Worm (Caenorhabditis elegans): ENCODE results near the gene F29B9.1.

Gene F29B9.1

ce11 chrIV:4665079-4665478 is at the start of gene F29B9.1:
F29B9.1 (plus strand) TSS chrIV:4665379.
- TF ChIP-seq flt-1 (GFP tag; IDR thresholded peaks at IDR 0.05) (no peak), tra-4 (tag; optimal IDR thresholded peaks at IDR 0.05) (no peak), scrt-1 (GFP tag; IDR thresholded peaks at IDR 0.05) (no peak), sea-1 (GFP tag; conservative IDR thresholded peaks at IDR 0.05) (no peak), tbx-37 (GFP tag; conservative IDR thresholded peaks at IDR 0.05) (no peak), hnd-1 (tag; optimal IDR thresholded peaks at IDR 0.05) (no peak), F13C5.2 (tag; optimal IDR thresholded peaks at IDR 0.05) (no peak), ets-7 (tag; optimal IDR thresholded peaks at IDR 0.05) (no peak), hmbx-1 (tag; optimal IDR thresholded peaks at IDR 0.05) (no peak), aly-1 (tag; optimal IDR thresholded peaks at IDR 0.05) (no peak), ceh-36 (tag; optimal IDR thresholded peaks at IDR 0.05) (no peak), B0310.2 (tag; optimal IDR thresholded peaks at IDR 0.05) (no peak), pes-1 (GFP tag; IDR thresholded peaks at IDR 0.05) (no peak), ama-1 (optimal IDR thresholded peaks at IDR 0.05) (no peak), ceh-13 (GFP tag; optimal IDR thresholded peaks at IDR 0.05) (no peak), tbx-11 (GFP tag; IDR thresholded peaks at IDR 0.05) (no peak), hmg-4 (GFP tag; optimal IDR thresholded peaks at IDR 0.05) (no peak)

ce11 chrIV:4623852-4624251 is 41.3 kb upstream of the F29B9.1 start:
- TF ChIP-seq aly-1 (tag; optimal IDR thresholded peaks at IDR 0.05) (no peak), pes-1 (GFP tag; IDR thresholded peaks at IDR 0.05) (no peak), hmbx-1 (tag; optimal IDR thresholded peaks at IDR 0.05) (no peak), ama-1 (optimal IDR thresholded peaks at IDR 0.05) (no peak), flt-1 (GFP tag; IDR thresholded peaks at IDR 0.05) (no peak), ceh-36 (tag; optimal IDR thresholded peaks at IDR 0.05) (no peak), tbx-37 (GFP tag; conservative IDR thresholded peaks at IDR 0.05) (no peak), F13C5.2 (tag; optimal IDR thresholded peaks at IDR 0.05) (no peak), B0310.2 (tag; optimal IDR thresholded peaks at IDR 0.05) (no peak), hnd-1 (tag; optimal IDR thresholded peaks at IDR 0.05) (no peak)

- TF ChIP-seq scrt-1 (GFP tag; IDR thresholded peaks at IDR 0.05) (no peak), ceh-13 (GFP tag; optimal IDR thresholded peaks at IDR 0.05) (no peak), pes-1 (GFP tag; IDR thresholded peaks at IDR 0.05) (no peak), tbx-37 (GFP tag; conservative IDR thresholded peaks at IDR 0.05) (no peak), tra-4 (tag; optimal IDR thresholded peaks at IDR 0.05) (no peak), F13C5.2 (tag; optimal IDR thresholded peaks at IDR 0.05) (no peak), ceh-36 (tag; optimal IDR thresholded peaks at IDR 0.05) (no peak), ama-1 (optimal IDR thresholded peaks at IDR 0.05) (no peak), B0310.2 (tag; optimal IDR thresholded peaks at IDR 0.05) (no peak), aly-1 (tag; optimal IDR thresholded peaks at IDR 0.05) (no peak), hmg-4 (GFP tag; optimal IDR thresholded peaks at IDR 0.05) (no peak)
Observed at ce11 chrIV:4633393-4633792, 31.8 kb upstream of the F29B9.1 start, which contains the start of gene R105.1. R105.1 (plus strand) TSS chrIV:4633693.

- no peak for TF ChIP-seq ceh-13 (GFP tag; optimal IDR thresholded peaks at IDR 0.05)
- TF ChIP-seq tra-4 (tag; optimal IDR thresholded peaks at IDR 0.05): no peak
- TF ChIP-seq ets-7 (tag; optimal IDR thresholded peaks at IDR 0.05): no peak
- no peak for TF ChIP-seq sea-1 (GFP tag; conservative IDR thresholded peaks at IDR 0.05)
- TF ChIP-seq hmbx-1 (tag; optimal IDR thresholded peaks at IDR 0.05): no peak
- no peak for TF ChIP-seq tbx-37 (GFP tag; conservative IDR thresholded peaks at IDR 0.05)
- no peak for TF ChIP-seq ama-1 (optimal IDR thresholded peaks at IDR 0.05)
- no peak for TF ChIP-seq hnd-1 (tag; optimal IDR thresholded peaks at IDR 0.05)
- no peak for TF ChIP-seq ceh-36 (tag; optimal IDR thresholded peaks at IDR 0.05)
Observed at ce11 chrIV:4636001-4636400, 29.2 kb upstream of the F29B9.1 start, which contains the start of gene R105.5. R105.5 (plus strand) TSS chrIV:4636301.

ce11 chrIV:4637840-4638239 is 27.3 kb upstream of the F29B9.1 start, which contains the start of gene F19C7.8:
F19C7.8 (minus strand) TSS chrIV:4638095.
- TF ChIP-seq hmbx-1 (tag; optimal IDR thresholded peaks at IDR 0.05) (no peak), ets-7 (tag; optimal IDR thresholded peaks at IDR 0.05) (no peak), pes-1 (GFP tag; IDR thresholded peaks at IDR 0.05) (no peak), scrt-1 (GFP tag; IDR thresholded peaks at IDR 0.05) (no peak), hmg-4 (GFP tag; optimal IDR thresholded peaks at IDR 0.05) (no peak), tbx-37 (GFP tag; conservative IDR thresholded peaks at IDR 0.05) (no peak), F13C5.2 (tag; optimal IDR thresholded peaks at IDR 0.05) (no peak), ceh-13 (GFP tag; optimal IDR thresholded peaks at IDR 0.05) (no peak)

ce11 chrIV:4639352-4639751 is 25.8 kb upstream of the F29B9.1 start:
- TF ChIP-seq tbx-37 (GFP tag; conservative IDR thresholded peaks at IDR 0.05) (no peak), scrt-1 (GFP tag; IDR thresholded peaks at IDR 0.05) (no peak), ama-1 (optimal IDR thresholded peaks at IDR 0.05) (no peak), tbx-11 (GFP tag; IDR thresholded peaks at IDR 0.05) (no peak), aly-1 (tag; optimal IDR thresholded peaks at IDR 0.05) (no peak), ceh-13 (GFP tag; optimal IDR thresholded peaks at IDR 0.05) (no peak), hmbx-1 (tag; optimal IDR thresholded peaks at IDR 0.05) (no peak), flt-1 (GFP tag; IDR thresholded peaks at IDR 0.05) (no peak)

ce11 chrIV:4640941-4641340 is 24.2 kb upstream of the F29B9.1 start:
- no peak for TF ChIP-seq tbx-11 (GFP tag; IDR thresholded peaks at IDR 0.05)
- TF ChIP-seq flt-1 (GFP tag; IDR thresholded peaks at IDR 0.05): no peak
- no peak for TF ChIP-seq aly-1 (tag; optimal IDR thresholded peaks at IDR 0.05)
- TF ChIP-seq hmbx-1 (tag; optimal IDR thresholded peaks at IDR 0.05): no peak
- TF ChIP-seq tra-4 (tag; optimal IDR thresholded peaks at IDR 0.05): no peak
- no peak for TF ChIP-seq pes-1 (GFP tag; IDR thresholded peaks at IDR 0.05)
- no peak for TF ChIP-seq ets-7 (tag; optimal IDR thresholded peaks at IDR 0.05)
- TF ChIP-seq F13C5.2 (tag; optimal IDR thresholded peaks at IDR 0.05): no peak

ce11 chrIV:4643577-4643976 is 21.6 kb upstream of the F29B9.1 start:
- TF ChIP-seq flt-1 (GFP tag; IDR thresholded peaks at IDR 0.05) (0 out of 2 replicates have a peak, but pooled peaks have one; percentile 21), tbx-37 (GFP tag; conservative IDR thresholded peaks at IDR 0.05) (no peak)
